Fruit fly (Drosophila melanogaster) whole organism, embryonic: ENCODE data around the gene nAChRalpha7.

Experiments
- ATbp ChIP-seq: fragments of 200-800 bp; sonication (Bioruptor generic); optimal IDR thresholded peaks from 2 replicates; lab custom pipeline; 2017; ENCODE audit warnings: missing biosample characterization, mild to moderate bottlenecking, missing genetic modification characterization, missing genetic modification reagents
- Abd-B ChIP-seq: fragments of 200-800 bp; sonication (Bioruptor generic); optimal IDR thresholded peaks from 2 replicates; lab custom pipeline; 2018; ENCODE audit warnings: missing biosample characterization, mild to moderate bottlenecking, missing genetic modification characterization, moderate library complexity
- Ada2b ChIP-seq: fragments of 200-800 bp; sonication (Bioruptor generic); IDR thresholded peaks from 2 replicates; pipeline ENCODE4 v1.3.6; 2022; ENCODE audit warnings: missing biosample characterization, missing genetic modification characterization
- B-H1 ChIP-seq: fragments of 200-800 bp; sonication (Bioruptor generic); IDR thresholded peaks from 3 replicates; pipeline ENCODE4 v1.3.6; 2022; ENCODE audit warnings: missing biosample characterization, missing genetic modification characterization
- CG10959 ChIP-seq: fragments of 200-800 bp; sonication (Bioruptor generic); IDR thresholded peaks from 2 replicates; pipeline ENCODE4 v1.3.6; 2022; ENCODE audit warnings: missing biosample characterization, missing genetic modification characterization
- CG12071 ChIP-seq: fragments of 200-800 bp; sonication (Bioruptor generic); optimal IDR thresholded peaks from 3 replicates; lab custom pipeline; 2018; ENCODE audit warnings: missing biosample characterization, mild to moderate bottlenecking, missing genetic modification characterization
- CG12104 ChIP-seq: fragments of 200-800 bp; sonication (Bioruptor generic); optimal IDR thresholded peaks from 3 replicates; lab custom pipeline; 2016; ENCODE audit warnings: missing biosample characterization, missing genetic modification characterization
- CG12155 ChIP-seq: fragments of 200-800 bp; sonication (Bioruptor generic); optimal IDR thresholded peaks from 3 replicates; lab custom pipeline; 2016; ENCODE audit warnings: missing biosample characterization, missing genetic modification characterization
- CG13624 ChIP-seq: fragments of 200-800 bp; sonication (Bioruptor generic); optimal IDR thresholded peaks from 2 replicates; lab custom pipeline; 2016; ENCODE audit warnings: missing biosample characterization, missing genetic modification characterization
- CG13894 ChIP-seq: fragments of 200-800 bp; sonication (Bioruptor generic); optimal IDR thresholded peaks from 3 replicates; lab custom pipeline; 2018; ENCODE audit warnings: missing biosample characterization, mild to moderate bottlenecking, missing genetic modification characterization, moderate library complexity
- CG15269 ChIP-seq: fragments of 200-800 bp; sonication (Bioruptor generic); optimal IDR thresholded peaks from 2 replicates; lab custom pipeline; 2018; ENCODE audit warnings: missing biosample characterization, mild to moderate bottlenecking, missing genetic modification characterization, moderate library complexity
- CG1602 ChIP-seq: fragments of 200-800 bp; sonication (Bioruptor generic); optimal IDR thresholded peaks from 3 replicates; lab custom pipeline; 2016; ENCODE audit warnings: missing biosample characterization, missing genetic modification characterization
- CG1603 ChIP-seq: fragments of 200-800 bp; sonication (Bioruptor generic); optimal IDR thresholded peaks from 2 replicates; lab custom pipeline; 2019; ENCODE audit warnings: missing biosample characterization, mild to moderate bottlenecking, missing genetic modification characterization, moderate library complexity
- CG17385 ChIP-seq: fragments of 200-800 bp; sonication (Bioruptor generic); optimal IDR thresholded peaks from 3 replicates; lab custom pipeline; 2018; ENCODE audit warnings: missing biosample characterization, mild to moderate bottlenecking, missing genetic modification characterization
- CG2678 ChIP-seq: fragments of 200-800 bp; sonication (Bioruptor generic); optimal IDR thresholded peaks from 3 replicates; lab custom pipeline; 2019; ENCODE audit warnings: missing biosample characterization, mild to moderate bottlenecking, missing genetic modification characterization, moderate library complexity
- CG32772 ChIP-seq: fragments of 200-800 bp; sonication (Bioruptor generic); IDR thresholded peaks from 2 replicates; pipeline ENCODE4 v1.3.6; 2022; ENCODE audit warnings: missing biosample characterization, missing genetic modification characterization
- CG33213 ChIP-seq: fragments of 200-800 bp; sonication (Bioruptor generic); optimal IDR thresholded peaks from 3 replicates; lab custom pipeline; 2016; ENCODE audit warnings: missing biosample characterization, missing genetic modification characterization
- CG34422 ChIP-seq: fragments of 200-800 bp; sonication (Bioruptor generic); IDR thresholded peaks from 3 replicates; pipeline ENCODE4 v1.3.6; 2022; ENCODE audit warnings: missing biosample characterization, missing genetic modification characterization
- CG3838 ChIP-seq: fragments of 200-800 bp; sonication (Bioruptor generic); optimal IDR thresholded peaks from 3 replicates; lab custom pipeline; 2016; ENCODE audit warnings: missing biosample characterization, missing genetic modification characterization
- CG42726 ChIP-seq: fragments of 200-800 bp; sonication (Bioruptor generic); IDR thresholded peaks from 2 replicates; pipeline ENCODE4 v1.3.6; 2022; ENCODE audit warnings: missing biosample characterization, missing genetic modification characterization; ENCODE audit not compliant: partially characterized antibody
- CG8765 ChIP-seq: fragments of 200-800 bp; sonication (Bioruptor generic); IDR thresholded peaks from 2 replicates; pipeline ENCODE4 v1.3.6; 2022; ENCODE audit warnings: missing biosample characterization, missing genetic modification characterization
- Dek ChIP-seq: fragments of 200-800 bp; sonication (Bioruptor generic); optimal IDR thresholded peaks from 3 replicates; lab custom pipeline; 2019; ENCODE audit warnings: missing biosample characterization, mild to moderate bottlenecking, missing genetic modification characterization, moderate library complexity
- E2f1 ChIP-seq: fragments of 200-800 bp; sonication (Bioruptor generic); IDR thresholded peaks from 2 replicates; pipeline ENCODE4 v1.3.6; 2022; ENCODE audit warnings: missing biosample characterization, missing genetic modification characterization
- Ets65A ChIP-seq: fragments of 200-800 bp; sonication (Bioruptor generic); peaks from one replicate; lab custom pipeline; 2016; ENCODE audit warnings: missing biosample characterization, missing genetic modification characterization
- HHEX ChIP-seq: fragments of 200-800 bp; sonication (Bioruptor generic); optimal IDR thresholded peaks from 3 replicates; lab custom pipeline; 2017; ENCODE audit warnings: missing biosample characterization, mild to moderate bottlenecking, missing genetic modification characterization, missing genetic modification reagents
- HLH54F ChIP-seq: fragments of 200-800 bp; sonication (Bioruptor generic); optimal IDR thresholded peaks from 3 replicates; lab custom pipeline; 2016; ENCODE audit warnings: missing biosample characterization, missing genetic modification characterization
- HmgD ChIP-seq: fragments of 200-800 bp; sonication (Bioruptor generic); optimal IDR thresholded peaks from 3 replicates; lab custom pipeline; 2016; ENCODE audit warnings: missing biosample characterization, missing genetic modification characterization
- Max ChIP-seq: fragments of 200-800 bp; sonication (Bioruptor generic); optimal IDR thresholded peaks from 2 replicates; lab custom pipeline; 2016; ENCODE audit warnings: missing biosample characterization, mild to moderate bottlenecking, missing genetic modification characterization
- Meics ChIP-seq: fragments of 200-800 bp; sonication (Bioruptor generic); optimal IDR thresholded peaks from 2 replicates; lab custom pipeline; 2017; ENCODE audit warnings: missing biosample characterization, mild to moderate bottlenecking, missing genetic modification characterization
- NFAT ChIP-seq: fragments of 200-800 bp; sonication (Bioruptor generic); IDR thresholded peaks from 2 replicates; pipeline ENCODE4 v1.3.6; 2022; ENCODE audit warnings: missing biosample characterization, missing genetic modification characterization
- Oli ChIP-seq: fragments of 200-800 bp; sonication (Bioruptor generic); optimal IDR thresholded peaks from 2 replicates; lab custom pipeline; 2018; ENCODE audit warnings: missing biosample characterization, mild to moderate bottlenecking, missing genetic modification characterization, moderate library complexity
- Ssrp ChIP-seq: fragments of 200-800 bp; sonication (Bioruptor generic); optimal IDR thresholded peaks from 2 replicates; lab custom pipeline; 2018; ENCODE audit warnings: missing biosample characterization, mild to moderate bottlenecking, missing genetic modification characterization, moderate library complexity
- bcd ChIP-seq: fragments of 200-800 bp; sonication (Bioruptor generic); optimal IDR thresholded peaks from 2 replicates; lab custom pipeline; 2017; ENCODE audit warnings: missing biosample characterization, mild to moderate bottlenecking, missing genetic modification characterization
- chn ChIP-seq: fragments of 200-800 bp; sonication (Bioruptor generic); optimal IDR thresholded peaks from 2 replicates; lab custom pipeline; 2016; ENCODE audit warnings: missing biosample characterization, missing genetic modification characterization
- croc ChIP-seq: fragments of 200-800 bp; sonication (Bioruptor generic); conservative IDR thresholded peaks from 3 replicates; pipeline ENCODE4 v1.3.6; 2022; ENCODE audit warnings: missing biosample characterization, missing genetic modification characterization
- dmrt99B ChIP-seq: fragments of 200-800 bp; sonication (Bioruptor generic); optimal IDR thresholded peaks from 2 replicates; lab custom pipeline; 2018; ENCODE audit warnings: missing biosample characterization, mild to moderate bottlenecking, missing genetic modification characterization, moderate library complexity
- ftz-f1 ChIP-seq: fragments of 200-800 bp; sonication (Bioruptor generic); optimal IDR thresholded peaks from 2 replicates; lab custom pipeline; 2016; ENCODE audit warnings: missing biosample characterization, missing genetic modification characterization
- kah ChIP-seq: fragments of 200-800 bp; sonication (Bioruptor generic); optimal IDR thresholded peaks from 2 replicates; lab custom pipeline; 2018; ENCODE audit warnings: missing biosample characterization, mild to moderate bottlenecking, missing genetic modification characterization
- lov ChIP-seq, 2 experiments: fragments of 200-800 bp in 1 of 2; fragments of >200 bp in 1 of 2; sonication (Bioruptor generic) in 1 of 2; IDR thresholded peaks in 1 of 2; optimal IDR thresholded peaks in 1 of 2; 2 replicates in 1 of 2; 3 replicates in 1 of 2; pipeline versions ENCODE4 v1.3.6 to Lab custom; 2017 to 2022; ENCODE audit warnings: missing biosample characterization in 1 of 2, missing genetic modification characterization in 1 of 2
- pnt ChIP-seq: fragments of 200-800 bp; sonication (Bioruptor generic); optimal IDR thresholded peaks from 3 replicates; lab custom pipeline; 2016; ENCODE audit warnings: missing biosample characterization, missing genetic modification characterization
- scrt ChIP-seq: fragments of 200-800 bp; sonication (Bioruptor generic); optimal IDR thresholded peaks from 2 replicates; lab custom pipeline; 2018; ENCODE audit warnings: missing biosample characterization, mild to moderate bottlenecking, missing genetic modification characterization, moderate library complexity
- seq ChIP-seq: fragments of 200-800 bp; sonication (Bioruptor generic); IDR thresholded peaks from 2 replicates; pipeline ENCODE4 v1.3.6; 2022; ENCODE audit warnings: missing biosample characterization, missing genetic modification characterization
- slp2 ChIP-seq: fragments of 200-800 bp; sonication (Bioruptor generic); optimal IDR thresholded peaks from 2 replicates; lab custom pipeline; 2016; ENCODE audit warnings: missing biosample characterization, missing genetic modification characterization
- sr ChIP-seq: fragments of 200-800 bp; sonication (Bioruptor generic); IDR thresholded peaks from 3 replicates; pipeline ENCODE4 v1.3.6; 2022; ENCODE audit warnings: missing biosample characterization, missing genetic modification characterization
- tap ChIP-seq: fragments of 200-800 bp; optimal IDR thresholded peaks from 3 replicates; lab custom pipeline; 2019; ENCODE audit warnings: missing biosample characterization, mild to moderate bottlenecking, missing genetic modification characterization, moderate library complexity
- tup ChIP-seq: fragments of 200-800 bp; sonication (Bioruptor generic); optimal IDR thresholded peaks from 2 replicates; lab custom pipeline; 2016; ENCODE audit warnings: missing biosample characterization, mild to moderate bottlenecking, missing genetic modification characterization, moderate library complexity
- unpg ChIP-seq: fragments of 200-800 bp; sonication (Bioruptor generic); optimal IDR thresholded peaks from 3 replicates; lab custom pipeline; 2018; ENCODE audit warnings: missing biosample characterization, mild to moderate bottlenecking, missing genetic modification characterization, moderate library complexity
- vvl ChIP-seq: fragments of 200-800 bp; sonication (Bioruptor generic); IDR thresholded peaks from 2 replicates; pipeline ENCODE4 v1.3.6; 2022; ENCODE audit warnings: missing biosample characterization, missing genetic modification characterization
- wek ChIP-seq: fragments of 200-800 bp; sonication (Bioruptor generic); optimal IDR thresholded peaks from 3 replicates; lab custom pipeline; 2018; ENCODE audit warnings: missing biosample characterization, mild to moderate bottlenecking, missing genetic modification characterization, moderate library complexity

nAChRalpha7 gene

dm6 chrX:19298785-19299114 lies 49.5 kb downstream of the nAChRalpha7 start (continued):
- TF ChIP-seq CG10959 (GFP tag; lab: Robert Waterston, UW) (peak; percentile 42; the same call in 1 of the 2 replicates), CG12071 (GFP tag; lab: Kevin White, UChicago) (peak; percentile 28), CG33213 (peak; percentile 16), CG12155 (GFP tag; lab: Kevin White, UChicago) (peak; percentile 26), B-H1 (GFP tag; lab: Robert Waterston, UW) (peak; percentile 28; the same call in 1 of the 3 replicates), chn (peak; percentile 65), tup (GFP tag; lab: Kevin White, UChicago) (no peak), Max (GFP tag; lab: Kevin White, UChicago) (peak; percentile 52), CG32772 (GFP tag; lab: Robert Waterston, UW) (peak; percentile 31; the same call in 1 of the 2 replicates), bcd (GFP tag; lab: Kevin White, UChicago) (peak; percentile 15), CG17385 (peak; percentile 12), Ada2b (GFP tag; lab: Robert Waterston, UW) (peak; percentile 45; the same call in 1 of the 2 replicates), Ssrp (tag; lab: Kevin White, UChicago) (peak; percentile 24), CG15269 (peak; percentile 50), Ets65A (GFP tag; lab: Kevin White, UChicago) (no peak), Abd-B (GFP tag; lab: Kevin White, UChicago) (peak; percentile 4), pnt (GFP tag; lab: Kevin White, UChicago) (peak; percentile 23), CG34422 (GFP tag; lab: Robert Waterston, UW) (peak; percentile 35; the same call in 2 of the 3 replicates), scrt (GFP tag; lab: Kevin White, UChicago) (peak; percentile 29), HHEX (GFP tag; lab: Kevin White, UChicago) (no peak), kah (GFP tag; lab: Kevin White, UChicago) (peak; percentile 24), Oli (tag; lab: Kevin White, UChicago) (peak; percentile 60), CG8765 (0 out of 2 replicates have a peak, but pooled peaks have one; percentile 24), dmrt99B (tag; lab: Kevin White, UChicago) (peak; percentile 42), tap (tag; lab: Kevin White, UChicago) (peak; percentile 35), CG1602 (GFP tag; lab: Kevin White, UChicago) (no peak), CG2678 (tag; lab: Kevin White, UChicago) (peak; percentile 52), CG1603 (peak; percentile 35), slp2 (GFP tag; lab: Kevin White, UChicago) (no peak), CG13624 (GFP tag; lab: Kevin White, UChicago) (peak; percentile 12), lov (optimal IDR thresholded peaks at IDR 0.05; lab: Kevin White, UChicago) (no peak), lov (GFP tag; IDR thresholded peaks at IDR 0.05; lab: Robert Waterston, UW) (peak; percentile 60; the same call in 1 of the 3 replicates), E2f1 (peak; percentile 61), Dek (peak; percentile 38), croc (GFP tag; lab: Robert Waterston, UW) (0 out of 3 replicates have a peak, but pooled peaks have one; percentile 24), vvl (GFP tag; lab: Robert Waterston, UW) (peak; percentile 81), CG13894 (tag; lab: Kevin White, UChicago) (no peak), HmgD (GFP tag; lab: Kevin White, UChicago) (no peak), CG3838 (GFP tag; lab: Kevin White, UChicago) (peak; percentile 3), ATbp (GFP tag; lab: Kevin White, UChicago) (peak; percentile 30), Meics (GFP tag; lab: Kevin White, UChicago) (no peak), NFAT (no peak), HLH54F (peak; percentile 32), sr (no peak), CG42726 (no peak), CG12104 (GFP tag; lab: Kevin White, UChicago) (no peak), ftz-f1 (GFP tag; lab: Kevin White, UChicago) (no peak), seq (GFP tag; lab: Robert Waterston, UW) (peak; percentile 28; the same call in 1 of the 2 replicates), wek (GFP tag; lab: Kevin White, UChicago) (peak; percentile 3), unpg (GFP tag; lab: Kevin White, UChicago) (peak; percentile 65)
